Worm (Caenorhabditis elegans) whole organism, late embryonic: ENCODE results near the gene C27H6.9.

Experiments
- elt-2 ChIP-seq: sonication (generic microtip); optimal IDR thresholded peaks from 2 replicates; lab custom pipeline; 2016; ENCODE audit warnings: missing genetic modification reagents, missing genetic modification characterization, missing compliant biosample characterization
- nhr-11 ChIP-seq: fragments of 150-350 bp; optimal IDR thresholded peaks from 2 replicates; lab custom pipeline; 2014; ENCODE audit warnings: missing biosample characterization, missing genetic modification characterization

DNA sequence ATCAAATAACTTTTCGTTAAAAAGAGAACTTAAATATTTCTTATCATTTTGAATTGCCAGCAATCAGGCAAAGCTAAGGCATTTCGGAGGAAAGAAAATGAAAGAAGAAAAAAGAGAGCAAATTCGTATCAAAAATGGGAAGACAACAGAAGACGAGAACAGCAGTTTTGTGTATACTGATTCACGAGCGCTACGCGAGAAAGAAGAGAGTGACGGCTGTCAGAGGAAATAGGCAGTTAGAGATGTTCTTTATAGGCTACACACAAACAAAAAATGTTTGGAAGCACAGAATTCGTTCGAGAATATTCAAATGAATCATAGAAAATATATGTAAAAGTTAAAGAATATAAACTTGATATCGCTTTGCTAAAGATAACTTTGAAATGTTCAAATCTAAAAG, 2.2 kb downstream of the C27H6.9 start:
- TF ChIP-seq nhr-11 (tag; lab: Kevin White, UChicago) (no peak), elt-2 (tag; lab: Kevin White, UChicago) (no peak)
